Fruit fly (Drosophila melanogaster): Measurements from ENCODE around the gene CG42846.

The CG42846 gene

dm6 chr3L:232267-232666, 863 bp upstream of the CG42846 start, which contains the start of gene CG34454:
Gene CG34454, minus strand, starts transcription at chr3L:232350.
- TF ChIP-seq CG5204 (GFP tag; optimal IDR thresholded peaks at IDR 0.05) = no peak
- no peak for TF ChIP-seq Mnt (GFP tag; optimal IDR thresholded peaks at IDR 0.05)
- TF ChIP-seq bab1 (GFP tag; optimal IDR thresholded peaks at IDR 0.05) = no peak
- no peak for TF ChIP-seq CG12768 (GFP tag; optimal IDR thresholded peaks at IDR 0.05)
- TF ChIP-seq cnc (optimal IDR thresholded peaks at IDR 0.05) = no peak
- no peak for TF ChIP-seq pad (GFP tag; optimal IDR thresholded peaks at IDR 0.05)
- no peak for TF ChIP-seq kay (GFP tag; ENCODE audit: borderline replicate concordance)
- TF ChIP-seq tj (GFP tag; optimal IDR thresholded peaks at IDR 0.05) = no peak
- no peak for TF ChIP-seq CG11617 (GFP tag; optimal IDR thresholded peaks at IDR 0.05)
- no peak for TF ChIP-seq Crg-1 (GFP tag; optimal IDR thresholded peaks at IDR 0.05)
- no peak for TF ChIP-seq CG1620 (GFP tag; optimal IDR thresholded peaks at IDR 0.05)
- TF ChIP-seq CG33017 (tag; optimal IDR thresholded peaks at IDR 0.05) = no peak
- no peak for TF ChIP-seq Hr96 (GFP tag; optimal IDR thresholded peaks at IDR 0.05)
- TF ChIP-seq CG7045 (GFP tag; optimal IDR thresholded peaks at IDR 0.05) = no peak
- TF ChIP-seq ovo (GFP tag; optimal IDR thresholded peaks at IDR 0.05) = no peak
- no peak for TF ChIP-seq CG14711 (tag; optimal IDR thresholded peaks at IDR 0.05)
- TF ChIP-seq CG7101 (tag; optimal IDR thresholded peaks at IDR 0.05) = no peak
- no peak for TF ChIP-seq cic (GFP tag; optimal IDR thresholded peaks at IDR 0.05)

- TF ChIP-seq cnc (optimal IDR thresholded peaks at IDR 0.05) = no peak
- TF ChIP-seq pad (GFP tag; optimal IDR thresholded peaks at IDR 0.05) = no peak
- no peak for TF ChIP-seq CG5204 (GFP tag; optimal IDR thresholded peaks at IDR 0.05)
- TF ChIP-seq CG11617 (GFP tag; optimal IDR thresholded peaks at IDR 0.05) = no peak
- no peak for TF ChIP-seq CG1620 (GFP tag; optimal IDR thresholded peaks at IDR 0.05)
- no peak for TF ChIP-seq CG33017 (tag; optimal IDR thresholded peaks at IDR 0.05)
- TF ChIP-seq CG14711 (tag; optimal IDR thresholded peaks at IDR 0.05) = no peak
- no peak for TF ChIP-seq tj (GFP tag; optimal IDR thresholded peaks at IDR 0.05)
- TF ChIP-seq ovo (GFP tag; optimal IDR thresholded peaks at IDR 0.05) = no peak
- TF ChIP-seq CG7101 (tag; optimal IDR thresholded peaks at IDR 0.05) = no peak
- TF ChIP-seq Hr96 (GFP tag; optimal IDR thresholded peaks at IDR 0.05) = no peak
- TF ChIP-seq Crg-1 (GFP tag; optimal IDR thresholded peaks at IDR 0.05) = no peak
- TF ChIP-seq toe (GFP tag; optimal IDR thresholded peaks at IDR 0.05) = no peak
- no peak for TF ChIP-seq CG12768 (GFP tag; optimal IDR thresholded peaks at IDR 0.05)
- TF ChIP-seq Clk (GFP tag; optimal IDR thresholded peaks at IDR 0.05) = no peak
- peak; percentile 33 for TF ChIP-seq Mnt (GFP tag; optimal IDR thresholded peaks at IDR 0.05)
- peak; percentile 99 for TF ChIP-seq kay (GFP tag; ENCODE audit: borderline replicate concordance)
- peak; percentile 33 for TF ChIP-seq cic (GFP tag; optimal IDR thresholded peaks at IDR 0.05)
These were observed 6.3 kb downstream of the CG42846 start for dm6 chr3L:225120-225519.

- TF ChIP-seq tj (GFP tag; optimal IDR thresholded peaks at IDR 0.05) (peak; percentile 16), cic (GFP tag; optimal IDR thresholded peaks at IDR 0.05) (peak; percentile 21), ovo (GFP tag; optimal IDR thresholded peaks at IDR 0.05) (peak; percentile 95), cnc (optimal IDR thresholded peaks at IDR 0.05) (no peak), Crg-1 (GFP tag; optimal IDR thresholded peaks at IDR 0.05) (no peak), bab1 (GFP tag; optimal IDR thresholded peaks at IDR 0.05) (no peak), CG33017 (tag; optimal IDR thresholded peaks at IDR 0.05) (no peak), CG1620 (GFP tag; optimal IDR thresholded peaks at IDR 0.05) (peak; percentile 55), Mnt (GFP tag; optimal IDR thresholded peaks at IDR 0.05) (peak; percentile 44), CG11617 (GFP tag; optimal IDR thresholded peaks at IDR 0.05) (peak; percentile 25), CG12768 (GFP tag; optimal IDR thresholded peaks at IDR 0.05) (peak; percentile 12), CG7045 (GFP tag; optimal IDR thresholded peaks at IDR 0.05) (peak; percentile 6)
These were observed 7.1 kb downstream of the CG42846 start for dm6 chr3L:224004-224951.

- TF ChIP-seq ovo (GFP tag; optimal IDR thresholded peaks at IDR 0.05) = peak; percentile 79
- no peak for TF ChIP-seq CG5204 (GFP tag; optimal IDR thresholded peaks at IDR 0.05)
- no peak for TF ChIP-seq cnc (optimal IDR thresholded peaks at IDR 0.05)
- TF ChIP-seq CG7101 (tag; optimal IDR thresholded peaks at IDR 0.05) = peak; percentile 74
- TF ChIP-seq pad (GFP tag; optimal IDR thresholded peaks at IDR 0.05) = peak; percentile 64
- peak; percentile 80 for TF ChIP-seq CG7045 (GFP tag; optimal IDR thresholded peaks at IDR 0.05)
- TF ChIP-seq bab1 (GFP tag; optimal IDR thresholded peaks at IDR 0.05) = peak; percentile 72
- no peak for TF ChIP-seq cic (GFP tag; optimal IDR thresholded peaks at IDR 0.05)
- peak; percentile 40 for TF ChIP-seq Clk (GFP tag; optimal IDR thresholded peaks at IDR 0.05)
- TF ChIP-seq CG12768 (GFP tag; optimal IDR thresholded peaks at IDR 0.05) = peak; percentile 86
- TF ChIP-seq CG14711 (tag; optimal IDR thresholded peaks at IDR 0.05) = peak; percentile 18
- TF ChIP-seq Hr96 (GFP tag; optimal IDR thresholded peaks at IDR 0.05) = peak; percentile 84
- TF ChIP-seq toe (GFP tag; optimal IDR thresholded peaks at IDR 0.05) = peak; percentile 91
- peak; percentile 73 for TF ChIP-seq Crg-1 (GFP tag; optimal IDR thresholded peaks at IDR 0.05)
- peak; percentile 52 for TF ChIP-seq Mnt (GFP tag; optimal IDR thresholded peaks at IDR 0.05)
- TF ChIP-seq kay (GFP tag; ENCODE audit: borderline replicate concordance) = no peak
- TF ChIP-seq CG1620 (GFP tag; optimal IDR thresholded peaks at IDR 0.05) = peak; percentile 75
- peak; percentile 58 for TF ChIP-seq tj (GFP tag; optimal IDR thresholded peaks at IDR 0.05)
- peak; percentile 63 for TF ChIP-seq CG33017 (tag; optimal IDR thresholded peaks at IDR 0.05)
- peak; percentile 79 for TF ChIP-seq CG11617 (GFP tag; optimal IDR thresholded peaks at IDR 0.05)
These were observed 8.1 kb downstream of the CG42846 start, which contains the start of the genes pyx and CG33229 for dm6 chr3L:223019-223902. Gene pyx, minus strand, starts transcription at chr3L:223069. Gene CG33229, plus strand, starts transcription at chr3L:223852.

Data from whole organism, adult.